Fruit fly (Drosophila melanogaster) whole organism, embryonic: ENCODE measurements around the gene Kr-h2.
A peak's percentile ranks its signal among the peaks of the same experiment; 100 is the strongest.

Source experiments
- Asciz ChIP-seq: fragments of 200-800 bp; sonication (Bioruptor generic); optimal IDR thresholded peaks from 2 replicates; lab custom pipeline; 2017; ENCODE audit warnings: missing biosample characterization, mild to moderate bottlenecking, missing genetic modification characterization, missing genetic modification reagents
- CG10209 ChIP-seq: fragments of 200-800 bp; sonication (Bioruptor generic); optimal IDR thresholded peaks from 3 replicates; lab custom pipeline; 2017; ENCODE audit warnings: missing biosample characterization, mild to moderate bottlenecking, missing genetic modification characterization, missing genetic modification reagents
- CG10565 ChIP-seq: fragments of 200-800 bp; sonication (Bioruptor generic); optimal IDR thresholded peaks from 3 replicates; lab custom pipeline; 2016; ENCODE audit warnings: missing biosample characterization, mild to moderate bottlenecking, missing genetic modification characterization
- CG12104 ChIP-seq: fragments of 200-800 bp; sonication (Bioruptor generic); optimal IDR thresholded peaks from 3 replicates; lab custom pipeline; 2016; ENCODE audit warnings: missing biosample characterization, missing genetic modification characterization
- CG12236 ChIP-seq: fragments of 200-800 bp; sonication (Bioruptor generic); optimal IDR thresholded peaks from 2 replicates; lab custom pipeline; 2016; ENCODE audit warnings: missing biosample characterization, missing genetic modification characterization
- CG1233 ChIP-seq: fragments of 200-800 bp; sonication (Bioruptor generic); optimal IDR thresholded peaks from 4 replicates; lab custom pipeline; 2018; ENCODE audit warnings: missing biosample characterization, mild to moderate bottlenecking, missing genetic modification characterization
- CG15269 ChIP-seq: fragments of 200-800 bp; sonication (Bioruptor generic); optimal IDR thresholded peaks from 2 replicates; lab custom pipeline; 2018; ENCODE audit warnings: missing biosample characterization, mild to moderate bottlenecking, missing genetic modification characterization, moderate library complexity
- CG15514 ChIP-seq: fragments of 200-800 bp; sonication (Bioruptor generic); optimal IDR thresholded peaks from 3 replicates; lab custom pipeline; 2017; ENCODE audit warnings: missing biosample characterization, missing genetic modification characterization, mild to moderate bottlenecking, moderate library complexity, missing genetic modification reagents
- CG15601 ChIP-seq: fragments of 200-800 bp; sonication (Bioruptor generic); optimal IDR thresholded peaks from 3 replicates; lab custom pipeline; 2019; ENCODE audit warnings: missing biosample characterization, mild to moderate bottlenecking, missing genetic modification characterization, moderate library complexity
- CG16779 ChIP-seq: fragments of 200-800 bp; sonication (Bioruptor generic); IDR thresholded peaks from 2 replicates; pipeline ENCODE4 v1.3.6; 2022; ENCODE audit warnings: missing biosample characterization, missing genetic modification characterization
- CG2199 ChIP-seq: fragments of 200-800 bp; sonication (Bioruptor generic); IDR thresholded peaks from 3 replicates; pipeline ENCODE4 v1.3.6; 2022; ENCODE audit warnings: missing biosample characterization, missing genetic modification characterization
- CG2678 ChIP-seq: fragments of 200-800 bp; sonication (Bioruptor generic); optimal IDR thresholded peaks from 3 replicates; lab custom pipeline; 2019; ENCODE audit warnings: missing biosample characterization, mild to moderate bottlenecking, missing genetic modification characterization, moderate library complexity
- CG32532 ChIP-seq: fragments of 200-800 bp; sonication (Bioruptor generic); IDR thresholded peaks from 2 replicates; pipeline ENCODE4 v1.3.6; 2022; ENCODE audit warnings: missing biosample characterization, missing genetic modification characterization
- CG32772 ChIP-seq: fragments of 200-800 bp; sonication (Bioruptor generic); IDR thresholded peaks from 2 replicates; pipeline ENCODE4 v1.3.6; 2022; ENCODE audit warnings: missing biosample characterization, missing genetic modification characterization
- CG3995 ChIP-seq: fragments of 200-800 bp; sonication (Bioruptor generic); optimal IDR thresholded peaks from 3 replicates; lab custom pipeline; 2016; ENCODE audit warnings: missing biosample characterization, missing genetic modification characterization
- CG4328 ChIP-seq: fragments of 200-800 bp; sonication (Bioruptor generic); optimal IDR thresholded peaks from 3 replicates; lab custom pipeline; 2017; ENCODE audit warnings: missing biosample characterization, missing genetic modification reagents, missing genetic modification characterization
- CG4617 ChIP-seq: fragments of 200-800 bp; sonication (Bioruptor generic); optimal IDR thresholded peaks from 3 replicates; lab custom pipeline; 2016; ENCODE audit warnings: missing biosample characterization, missing genetic modification characterization, borderline replicate concordance
- CG5180 ChIP-seq: fragments of 200-800 bp; sonication (Bioruptor generic); optimal IDR thresholded peaks from 3 replicates; lab custom pipeline; 2017; ENCODE audit warnings: missing biosample characterization, missing genetic modification characterization, mild to moderate bottlenecking, moderate library complexity, missing genetic modification reagents
- CG6254 ChIP-seq: fragments of 200-800 bp; sonication (Bioruptor generic); optimal IDR thresholded peaks from 3 replicates; lab custom pipeline; 2017; ENCODE audit warnings: mild to moderate bottlenecking, missing biosample characterization, missing genetic modification reagents, missing genetic modification characterization
- CG8765 ChIP-seq: fragments of 200-800 bp; sonication (Bioruptor generic); IDR thresholded peaks from 2 replicates; pipeline ENCODE4 v1.3.6; 2022; ENCODE audit warnings: missing biosample characterization, missing genetic modification characterization
- CG9215 ChIP-seq: fragments of 200-800 bp; sonication (Bioruptor generic); IDR thresholded peaks from 2 replicates; pipeline ENCODE4 v1.3.6; 2022; ENCODE audit warnings: missing biosample characterization, missing genetic modification characterization
- CG9437 ChIP-seq: fragments of 200-800 bp; sonication (Bioruptor generic); optimal IDR thresholded peaks from 2 replicates; lab custom pipeline; 2018; ENCODE audit warnings: missing biosample characterization, mild to moderate bottlenecking, missing genetic modification characterization
- CG9727 ChIP-seq: fragments of 200-800 bp; sonication (Bioruptor generic); optimal IDR thresholded peaks from 3 replicates; lab custom pipeline; 2017; ENCODE audit warnings: missing biosample characterization, mild to moderate bottlenecking, missing genetic modification characterization
- CTCF ChIP-seq: fragments of 200-800 bp; sonication (Bioruptor generic); optimal IDR thresholded peaks from 2 replicates; lab custom pipeline; 2017; ENCODE audit warnings: missing biosample characterization, mild to moderate bottlenecking, missing genetic modification characterization, moderate library complexity
- D ChIP-seq, 2 experiments: fragments of 200-800 bp in 1 of 2; fragments of >200 bp in 1 of 2; sonication (Bioruptor generic) in 1 of 2; optimal IDR thresholded peaks; 2 replicates in 1 of 2; 3 replicates in 1 of 2; lab custom pipeline; 2017; ENCODE audit warnings: mild to moderate bottlenecking in 1 of 2, missing biosample characterization in 1 of 2, missing genetic modification characterization in 1 of 2, missing genetic modification reagents in 1 of 2
- GATAe ChIP-seq: fragments of 200-800 bp; sonication (Bioruptor generic); conservative IDR thresholded peaks from 2 replicates; pipeline ENCODE4 v1.3.6; 2022; ENCODE audit warnings: missing biosample characterization, missing genetic modification characterization
- H15 ChIP-seq: fragments of 200-800 bp; sonication (Bioruptor generic); IDR thresholded peaks from 3 replicates; pipeline ENCODE4 v1.3.6; 2022; ENCODE audit warnings: missing biosample characterization, missing genetic modification characterization
- HLH54F ChIP-seq: fragments of 200-800 bp; sonication (Bioruptor generic); optimal IDR thresholded peaks from 3 replicates; lab custom pipeline; 2016; ENCODE audit warnings: missing biosample characterization, missing genetic modification characterization
- Lim3 ChIP-seq: fragments of 200-800 bp; sonication (Bioruptor generic); IDR thresholded peaks from 2 replicates; pipeline ENCODE4 v1.3.6; 2022; ENCODE audit warnings: missing biosample characterization, missing genetic modification characterization
- Max ChIP-seq: fragments of 200-800 bp; sonication (Bioruptor generic); optimal IDR thresholded peaks from 2 replicates; lab custom pipeline; 2016; ENCODE audit warnings: missing biosample characterization, mild to moderate bottlenecking, missing genetic modification characterization
- Spps ChIP-seq: fragments of 200-800 bp; sonication (Bioruptor generic); optimal IDR thresholded peaks from 2 replicates; lab custom pipeline; 2018; ENCODE audit warnings: missing biosample characterization, mild to moderate bottlenecking, missing genetic modification characterization
- Ssrp ChIP-seq: fragments of 200-800 bp; sonication (Bioruptor generic); optimal IDR thresholded peaks from 2 replicates; lab custom pipeline; 2018; ENCODE audit warnings: missing biosample characterization, mild to moderate bottlenecking, missing genetic modification characterization, moderate library complexity
- bab2 ChIP-seq: fragments of 200-800 bp; sonication (Bioruptor generic); optimal IDR thresholded peaks from 2 replicates; lab custom pipeline; 2016; ENCODE audit warnings: missing biosample characterization, missing genetic modification characterization
- crp ChIP-seq, 2 experiments: fragments of 200-800 bp; sonication (Bioruptor generic); optimal IDR thresholded peaks; 2 replicates in 1 of 2; 3 replicates in 1 of 2; lab custom pipeline; 2017; ENCODE audit warnings: missing biosample characterization in 2 of 2, missing genetic modification characterization in 2 of 2, mild to moderate bottlenecking in 1 of 2, moderate library complexity in 1 of 2
- dmrt11E ChIP-seq: fragments of 200-800 bp; sonication (Bioruptor generic); optimal IDR thresholded peaks from 3 replicates; lab custom pipeline; 2018; ENCODE audit warnings: missing biosample characterization, mild to moderate bottlenecking, missing genetic modification characterization, moderate library complexity
- en ChIP-seq: fragments of 200-800 bp; sonication (Bioruptor generic); optimal IDR thresholded peaks from 2 replicates; lab custom pipeline; 2016; ENCODE audit warnings: missing biosample characterization, missing genetic modification characterization
- esg ChIP-seq: fragments of 200-800 bp; sonication (Bioruptor generic); conservative IDR thresholded peaks from 2 replicates; pipeline ENCODE4 v1.3.6; 2022; ENCODE audit warnings: missing biosample characterization, missing genetic modification characterization
- h ChIP-seq: fragments of >200 bp; optimal IDR thresholded peaks from 2 replicates; lab custom pipeline; 2017
- hth ChIP-seq: fragments of >200 bp; optimal IDR thresholded peaks from 2 replicates; lab custom pipeline; 2017; ENCODE audit warnings: inconsistent platforms
- lbe ChIP-seq: fragments of 200-800 bp; sonication (Bioruptor generic); optimal IDR thresholded peaks from 2 replicates; lab custom pipeline; 2016; ENCODE audit warnings: missing biosample characterization, mild to moderate bottlenecking, missing genetic modification characterization
- lov ChIP-seq, 2 experiments: fragments of 200-800 bp in 1 of 2; fragments of >200 bp in 1 of 2; sonication (Bioruptor generic) in 1 of 2; IDR thresholded peaks in 1 of 2; optimal IDR thresholded peaks in 1 of 2; 2 replicates in 1 of 2; 3 replicates in 1 of 2; pipeline versions ENCODE4 v1.3.6 to Lab custom; 2017 to 2022; ENCODE audit warnings: missing biosample characterization in 1 of 2, missing genetic modification characterization in 1 of 2
- nom ChIP-seq: fragments of 200-800 bp; sonication (Bioruptor generic); optimal IDR thresholded peaks from 2 replicates; lab custom pipeline; 2017; ENCODE audit warnings: missing biosample characterization, missing genetic modification characterization, mild to moderate bottlenecking, moderate library complexity, missing genetic modification reagents
- rib ChIP-seq: fragments of 200-800 bp; sonication (Bioruptor generic); IDR thresholded peaks from 2 replicates; pipeline ENCODE4 v1.3.6; 2022; ENCODE audit warnings: missing biosample characterization, missing genetic modification characterization
- sisA ChIP-seq: fragments of 200-800 bp; sonication (Bioruptor generic); IDR thresholded peaks from 2 replicates; pipeline ENCODE4 v1.3.6; 2022; ENCODE audit warnings: missing biosample characterization, missing genetic modification characterization
- ssp ChIP-seq: fragments of 200-800 bp; sonication (Bioruptor generic); IDR thresholded peaks from 2 replicates; pipeline ENCODE4 v1.3.6; 2022; ENCODE audit warnings: missing biosample characterization, missing genetic modification characterization
- trh ChIP-seq: fragments of 200-800 bp; sonication (Bioruptor generic); optimal IDR thresholded peaks from 2 replicates; lab custom pipeline; 2016; ENCODE audit warnings: missing biosample characterization, missing genetic modification characterization
- unc-4 ChIP-seq: fragments of 200-800 bp; sonication (Bioruptor generic); IDR thresholded peaks from 2 replicates; pipeline ENCODE4 v1.3.6; 2022; ENCODE audit warnings: missing biosample characterization, missing genetic modification characterization; ENCODE audit not compliant: partially characterized antibody
- wdn ChIP-seq: fragments of 200-800 bp; sonication (Bioruptor generic); IDR thresholded peaks from 2 replicates; pipeline ENCODE4 v1.3.6; 2022; ENCODE audit warnings: missing biosample characterization, missing genetic modification characterization

Gene Kr-h2

dm6 chr2L:6062382-6063082, 8.3 kb upstream of the Kr-h2 start, which contains the start of the genes ND-51 and CG13994 (continued):
- TF ChIP-seq CG32532 (GFP tag; lab: Robert Waterston, UW) (peak; percentile 87), GATAe (GFP tag; lab: Robert Waterston, UW) (0 out of 2 replicates have a peak, but pooled peaks have one; percentile 14), h (lab: Kevin White, UChicago) (no peak), Asciz (GFP tag; lab: Kevin White, UChicago) (peak; percentile 55), CG32772 (GFP tag; lab: Robert Waterston, UW) (peak; percentile 71), CG9727 (GFP tag; lab: Kevin White, UChicago) (peak; percentile 83), CG8765 (GFP tag; lab: Robert Waterston, UW) (peak; percentile 69), crp (GFP tag; optimal IDR thresholded peaks at IDR 0.05; lab: Kevin White, UChicago) (peak; percentile 40 to 86), unc-4 (GFP tag; lab: Robert Waterston, UW) (peak; percentile 53), CG10565 (peak; percentile 20), CG12104 (peak; percentile 71), CG12236 (GFP tag; lab: Kevin White, UChicago) (peak; percentile 51), CG2678 (tag; lab: Kevin White, UChicago) (peak; percentile 83), CG4617 (GFP tag; lab: Kevin White, UChicago) (peak; percentile 73), Max (GFP tag; lab: Kevin White, UChicago) (peak; percentile 74), HLH54F (peak; percentile 84), CG5180 (GFP tag; lab: Kevin White, UChicago) (peak; percentile 42), ssp (GFP tag; lab: Robert Waterston, UW) (peak; percentile 94), nom (peak; percentile 57), en (GFP tag; lab: Kevin White, UChicago) (peak; percentile 44), dmrt11E (peak; percentile 71), CG1233 (GFP tag; lab: Kevin White, UChicago) (peak; percentile 51), sisA (GFP tag; lab: Robert Waterston, UW) (peak; percentile 86), Lim3 (GFP tag; lab: Robert Waterston, UW) (no peak), CG2199 (GFP tag; lab: Robert Waterston, UW) (0 out of 3 replicates have a peak, but pooled peaks have one; percentile 76), CG10209 (GFP tag; lab: Kevin White, UChicago) (peak; percentile 71), wdn (GFP tag; lab: Robert Waterston, UW) (peak; percentile 74), CG9437 (GFP tag; lab: Kevin White, UChicago) (peak; percentile 55), CG15269 (tag; lab: Kevin White, UChicago) (peak; percentile 83), CG6254 (GFP tag; lab: Kevin White, UChicago) (peak; percentile 63), CG3995 (GFP tag; lab: Kevin White, UChicago) (peak; percentile 46), bab2 (peak; percentile 91), CG15514 (GFP tag; lab: Kevin White, UChicago) (peak; percentile 84), CTCF (GFP tag; lab: Kevin White, UChicago) (no peak), Spps (tag; lab: Kevin White, UChicago) (peak; percentile 57), trh (GFP tag; lab: Kevin White, UChicago) (peak; percentile 54), rib (GFP tag; lab: Robert Waterston, UW) (peak; percentile 56; the same call in 1 of the 2 replicates), lov (optimal IDR thresholded peaks at IDR 0.05; lab: Kevin White, UChicago) (no peak), lov (GFP tag; IDR thresholded peaks at IDR 0.05; lab: Robert Waterston, UW) (peak; percentile 64; the same call in 1 of the 3 replicates), H15 (GFP tag; lab: Robert Waterston, UW) (peak; percentile 84; the same call in 2 of the 3 replicates), CG9215 (GFP tag; lab: Robert Waterston, UW) (peak; percentile 75), CG16779 (GFP tag; lab: Robert Waterston, UW) (peak; percentile 21; the same call in 1 of the 2 replicates), CG15601 (tag; lab: Kevin White, UChicago) (peak; percentile 83), lbe (GFP tag; lab: Kevin White, UChicago) (no peak), Ssrp (tag; lab: Kevin White, UChicago) (peak; percentile 82), esg (GFP tag; lab: Robert Waterston, UW) (peak; percentile 73), CG4328 (peak; percentile 78), D (optimal IDR thresholded peaks at IDR 0.05; lab: Kevin White, UChicago) (no peak), D (GFP tag; optimal IDR thresholded peaks at IDR 0.05; lab: Kevin White, UChicago) (peak; percentile 66), hth (lab: Kevin White, UChicago) (no peak)
